Fruit fly (Drosophila melanogaster) whole organism, embryonic: ENCODE results near the gene cindr.

Experiments used
- Atf6 ChIP-seq: fragments of 200-800 bp; sonication (Bioruptor generic); IDR thresholded peaks from 2 replicates; pipeline ENCODE4 v1.3.6; 2022; ENCODE audit warnings: missing biosample characterization, missing genetic modification characterization
- CG10543 ChIP-seq: fragments of 200-800 bp; sonication (Bioruptor generic); optimal IDR thresholded peaks from 3 replicates; lab custom pipeline; 2017; ENCODE audit warnings: missing biosample characterization, mild to moderate bottlenecking, missing genetic modification characterization, moderate library complexity
- CG11696 ChIP-seq: fragments of 200-800 bp; sonication (Bioruptor generic); IDR thresholded peaks from 2 replicates; pipeline ENCODE4 v1.3.6; 2022; ENCODE audit warnings: missing biosample characterization, missing genetic modification characterization
- CG12236 ChIP-seq: fragments of 200-800 bp; sonication (Bioruptor generic); optimal IDR thresholded peaks from 2 replicates; lab custom pipeline; 2016; ENCODE audit warnings: missing biosample characterization, missing genetic modification characterization
- CG1233 ChIP-seq: fragments of 200-800 bp; sonication (Bioruptor generic); optimal IDR thresholded peaks from 4 replicates; lab custom pipeline; 2018; ENCODE audit warnings: missing biosample characterization, mild to moderate bottlenecking, missing genetic modification characterization
- CG12391 ChIP-seq: fragments of 200-800 bp; sonication (Bioruptor generic); optimal IDR thresholded peaks from 3 replicates; lab custom pipeline; 2018; ENCODE audit warnings: missing biosample characterization, mild to moderate bottlenecking, missing genetic modification characterization, moderate library complexity
- CG13296 ChIP-seq: fragments of 200-800 bp; sonication (Bioruptor generic); optimal IDR thresholded peaks from 3 replicates; lab custom pipeline; 2018; ENCODE audit warnings: missing biosample characterization, mild to moderate bottlenecking, missing genetic modification characterization
- CG13894 ChIP-seq: fragments of 200-800 bp; sonication (Bioruptor generic); optimal IDR thresholded peaks from 3 replicates; lab custom pipeline; 2018; ENCODE audit warnings: missing biosample characterization, mild to moderate bottlenecking, missing genetic modification characterization, moderate library complexity
- CG14667 ChIP-seq: fragments of 200-800 bp; sonication (Bioruptor generic); IDR thresholded peaks from 2 replicates; pipeline ENCODE4 v1.3.6; 2022; ENCODE audit warnings: missing biosample characterization, missing genetic modification characterization
- CG17359 ChIP-seq: fragments of 200-800 bp; sonication (Bioruptor generic); optimal IDR thresholded peaks from 3 replicates; lab custom pipeline; 2018; ENCODE audit warnings: missing biosample characterization, mild to moderate bottlenecking, missing genetic modification characterization, moderate library complexity
- CG17361 ChIP-seq: fragments of 200-800 bp; sonication (Bioruptor generic); IDR thresholded peaks from 3 replicates; pipeline ENCODE4 v1.3.6; 2022; ENCODE audit warnings: missing biosample characterization, missing genetic modification characterization
- CG17612 ChIP-seq: fragments of 200-800 bp; sonication (Bioruptor generic); IDR thresholded peaks from 2 replicates; pipeline ENCODE4 v1.3.6; 2022; ENCODE audit warnings: missing biosample characterization, missing genetic modification characterization
- CG18599 ChIP-seq: fragments of 200-800 bp; sonication (Bioruptor generic); optimal IDR thresholded peaks from 3 replicates; lab custom pipeline; 2017; ENCODE audit warnings: missing biosample characterization, missing genetic modification characterization, mild to moderate bottlenecking, moderate library complexity, missing genetic modification reagents
- CG3847 ChIP-seq: fragments of 200-800 bp; sonication (Bioruptor generic); IDR thresholded peaks from 2 replicates; pipeline ENCODE4 v1.3.6; 2022; ENCODE audit warnings: missing biosample characterization, missing genetic modification characterization
- CG6854 ChIP-seq: fragments of 200-800 bp; sonication (Bioruptor generic); optimal IDR thresholded peaks from 3 replicates; lab custom pipeline; 2017; ENCODE audit warnings: missing biosample characterization, mild to moderate bottlenecking, missing genetic modification characterization
- CG7372 ChIP-seq: fragments of 200-800 bp; sonication (Bioruptor generic); IDR thresholded peaks from 2 replicates; pipeline ENCODE4 v1.3.6; 2022; ENCODE audit warnings: missing biosample characterization, missing genetic modification characterization
- CG8388 ChIP-seq: fragments of 200-800 bp; sonication (Bioruptor generic); optimal IDR thresholded peaks from 2 replicates; lab custom pipeline; 2019; ENCODE audit warnings: missing biosample characterization, mild to moderate bottlenecking, missing genetic modification characterization, moderate library complexity
- D ChIP-seq, 2 experiments: fragments of 200-800 bp in 1 of 2; fragments of >200 bp in 1 of 2; sonication (Bioruptor generic) in 1 of 2; optimal IDR thresholded peaks; 2 replicates in 1 of 2; 3 replicates in 1 of 2; lab custom pipeline; 2017; ENCODE audit warnings: mild to moderate bottlenecking in 1 of 2, missing biosample characterization in 1 of 2, missing genetic modification characterization in 1 of 2, missing genetic modification reagents in 1 of 2
- Dad ChIP-seq: fragments of 200-800 bp; sonication (Bioruptor generic); optimal IDR thresholded peaks from 3 replicates; lab custom pipeline; 2016; ENCODE audit warnings: missing biosample characterization, missing genetic modification characterization
- Deaf1 ChIP-seq: fragments of 200-800 bp; optimal IDR thresholded peaks from 3 replicates; lab custom pipeline; 2019; ENCODE audit warnings: missing biosample characterization, mild to moderate bottlenecking, missing genetic modification characterization, moderate library complexity
- Dll ChIP-seq: fragments of 200-800 bp; sonication (Bioruptor generic); IDR thresholded peaks from 4 replicates; pipeline ENCODE4 v1.3.6; 2022; ENCODE audit warnings: missing biosample characterization, missing genetic modification characterization; ENCODE audit not compliant: partially characterized antibody
- Doc2 ChIP-seq: fragments of 200-800 bp; sonication (Bioruptor generic); IDR thresholded peaks from 2 replicates; pipeline ENCODE4 v1.3.6; 2022; ENCODE audit warnings: missing biosample characterization, missing genetic modification characterization
- Eip74EF ChIP-seq, 2 experiments: fragments of 200-800 bp in 1 of 2; fragments of >200 bp in 1 of 2; sonication (Bioruptor generic) in 1 of 2; optimal IDR thresholded peaks; 2 replicates each; lab custom pipeline; 2017 to 2019; ENCODE audit warnings: missing biosample characterization in 2 of 2, missing genetic modification characterization in 2 of 2, mild to moderate bottlenecking in 1 of 2, moderate library complexity in 1 of 2
- HmgZ ChIP-seq: fragments of 200-800 bp; sonication (Bioruptor generic); optimal IDR thresholded peaks from 2 replicates; lab custom pipeline; 2018; ENCODE audit warnings: missing biosample characterization, mild to moderate bottlenecking, missing genetic modification characterization
- Mes4 ChIP-seq: fragments of 200-800 bp; sonication (Bioruptor generic); optimal IDR thresholded peaks from 2 replicates; lab custom pipeline; 2016; ENCODE audit warnings: missing biosample characterization, missing genetic modification characterization
- Oli ChIP-seq: fragments of 200-800 bp; sonication (Bioruptor generic); optimal IDR thresholded peaks from 2 replicates; lab custom pipeline; 2018; ENCODE audit warnings: missing biosample characterization, mild to moderate bottlenecking, missing genetic modification characterization, moderate library complexity
- Opbp ChIP-seq: fragments of 200-800 bp; sonication (Bioruptor generic); IDR thresholded peaks from 3 replicates; pipeline ENCODE4 v1.3.6; 2022; ENCODE audit warnings: missing biosample characterization, missing genetic modification characterization; ENCODE audit not compliant: partially characterized antibody
- Ptx1 ChIP-seq: fragments of 200-800 bp; sonication (Bioruptor generic); IDR thresholded peaks from 2 replicates; pipeline ENCODE4 v1.3.6; 2022; ENCODE audit warnings: missing biosample characterization, missing genetic modification characterization
- Rx ChIP-seq: fragments of 200-800 bp; sonication (Bioruptor generic); IDR thresholded peaks from 2 replicates; pipeline ENCODE4 v1.3.6; 2022; ENCODE audit warnings: missing biosample characterization, missing genetic modification characterization
- Sin3A ChIP-seq: fragments of >200 bp; optimal IDR thresholded peaks from 2 replicates; lab custom pipeline; 2018
- Sox102F ChIP-seq: fragments of 200-800 bp; sonication (Bioruptor generic); optimal IDR thresholded peaks from 2 replicates; lab custom pipeline; 2018; ENCODE audit warnings: missing biosample characterization, mild to moderate bottlenecking, missing genetic modification characterization, moderate library complexity
- bab2 ChIP-seq: fragments of 200-800 bp; sonication (Bioruptor generic); optimal IDR thresholded peaks from 2 replicates; lab custom pipeline; 2016; ENCODE audit warnings: missing biosample characterization, missing genetic modification characterization
- br ChIP-seq: fragments of >200 bp; optimal IDR thresholded peaks from 2 replicates; lab custom pipeline; 2017
- btn ChIP-seq: fragments of 200-800 bp; sonication (Bioruptor generic); optimal IDR thresholded peaks from 2 replicates; lab custom pipeline; 2016; ENCODE audit warnings: missing biosample characterization, missing genetic modification characterization
- dimm ChIP-seq: fragments of 200-800 bp; sonication (Bioruptor generic); IDR thresholded peaks from 2 replicates; pipeline ENCODE4 v1.3.6; 2022; ENCODE audit warnings: missing biosample characterization, missing genetic modification characterization
- gem ChIP-seq: fragments of 200-800 bp; sonication (Bioruptor generic); optimal IDR thresholded peaks from 2 replicates; lab custom pipeline; 2019; ENCODE audit warnings: missing biosample characterization, mild to moderate bottlenecking, missing genetic modification characterization, moderate library complexity
- ham ChIP-seq: fragments of 200-800 bp; sonication (Bioruptor generic); IDR thresholded peaks from 2 replicates; pipeline ENCODE4 v1.3.6; 2022; ENCODE audit warnings: missing biosample characterization, missing genetic modification characterization
- hkb ChIP-seq, 2 experiments: fragments of 200-800 bp in 1 of 2; fragments of >200 bp in 1 of 2; sonication (Bioruptor generic) in 1 of 2; IDR thresholded peaks in 1 of 2; optimal IDR thresholded peaks in 1 of 2; 2 replicates each; pipeline versions ENCODE4 v1.3.6 to Lab custom; 2017 to 2022; ENCODE audit warnings: missing biosample characterization in 1 of 2, missing genetic modification characterization in 1 of 2
- ind ChIP-seq: fragments of 200-800 bp; sonication (Bioruptor generic); optimal IDR thresholded peaks from 3 replicates; lab custom pipeline; 2016; ENCODE audit warnings: missing biosample characterization, missing genetic modification characterization
- maf-S ChIP-seq: fragments of 200-800 bp; sonication (Bioruptor generic); optimal IDR thresholded peaks from 2 replicates; lab custom pipeline; 2016; ENCODE audit warnings: missing biosample characterization, missing genetic modification characterization
- nmo ChIP-seq: fragments of 200-800 bp; sonication (Bioruptor generic); optimal IDR thresholded peaks from 2 replicates; lab custom pipeline; 2018; ENCODE audit warnings: missing biosample characterization, mild to moderate bottlenecking, missing genetic modification characterization, moderate library complexity
- pros ChIP-seq: fragments of 200-800 bp; sonication (Bioruptor generic); optimal IDR thresholded peaks from 3 replicates; lab custom pipeline; 2019; ENCODE audit warnings: missing biosample characterization, mild to moderate bottlenecking, missing genetic modification characterization, moderate library complexity
- pzg ChIP-seq: fragments of 200-800 bp; sonication (Bioruptor generic); optimal IDR thresholded peaks from 3 replicates; lab custom pipeline; 2018; ENCODE audit warnings: missing biosample characterization, mild to moderate bottlenecking, missing genetic modification characterization, moderate library complexity
- sens ChIP-seq: fragments of 200-800 bp; sonication (Bioruptor generic); peaks from one replicate; lab custom pipeline; 2016; ENCODE audit warnings: missing biosample characterization, missing genetic modification characterization
- sim ChIP-seq: fragments of 200-800 bp; sonication (Bioruptor generic); IDR thresholded peaks from 2 replicates; pipeline ENCODE4 v1.3.6; 2022; ENCODE audit warnings: missing biosample characterization, missing genetic modification characterization
- sisA ChIP-seq: fragments of 200-800 bp; sonication (Bioruptor generic); IDR thresholded peaks from 2 replicates; pipeline ENCODE4 v1.3.6; 2022; ENCODE audit warnings: missing biosample characterization, missing genetic modification characterization
- twi ChIP-seq: fragments of 200-800 bp; optimal IDR thresholded peaks from 2 replicates; lab custom pipeline; 2019; ENCODE audit warnings: missing biosample characterization, mild to moderate bottlenecking, missing genetic modification characterization, moderate library complexity
- tx ChIP-seq: fragments of 200-800 bp; sonication (Bioruptor generic); optimal IDR thresholded peaks from 2 replicates; lab custom pipeline; 2016; ENCODE audit warnings: missing biosample characterization, missing genetic modification characterization
- usp ChIP-seq: fragments of >200 bp; optimal IDR thresholded peaks from 2 replicates; lab custom pipeline; 2017; ENCODE audit warnings: missing biosample characterization, missing genetic modification characterization
- zfh2 ChIP-seq: fragments of 200-800 bp; sonication (Bioruptor generic); optimal IDR thresholded peaks from 2 replicates; lab custom pipeline; 2016; ENCODE audit warnings: missing biosample characterization, missing genetic modification characterization

The cindr gene

dm6 chr3R:30797323-30797911, 11.0 kb upstream of the cindr start (continued):
- TF ChIP-seq CG3847 (GFP tag; lab: Robert Waterston, UW) (peak; percentile 64), HmgZ (tag; lab: Kevin White, UChicago) (peak; percentile 49), bab2 (peak; percentile 9), usp (GFP tag; lab: Kevin White, UChicago) (no peak), CG14667 (peak; percentile 44; the same call in 1 of the 2 replicates), CG17361 (peak; percentile 57), CG6854 (no peak), CG12391 (tag; lab: Kevin White, UChicago) (peak; percentile 66), nmo (GFP tag; lab: Kevin White, UChicago) (peak; percentile 68), CG13894 (tag; lab: Kevin White, UChicago) (no peak), Sin3A (lab: Kevin White, UChicago) (no peak), sens (GFP tag; lab: Kevin White, UChicago) (peak; percentile 71), CG17359 (tag; lab: Kevin White, UChicago) (peak; percentile 75), ind (GFP tag; lab: Kevin White, UChicago) (peak; percentile 68), btn (no peak), CG7372 (GFP tag; lab: Robert Waterston, UW) (peak; percentile 66), tx (GFP tag; lab: Kevin White, UChicago) (no peak), Ptx1 (GFP tag; lab: Robert Waterston, UW) (peak; percentile 82), CG11696 (GFP tag; lab: Robert Waterston, UW) (peak; percentile 64), gem (tag; lab: Kevin White, UChicago) (peak; percentile 87), pros (GFP tag; lab: Kevin White, UChicago) (no peak), CG8388 (no peak), Atf6 (GFP tag; lab: Robert Waterston, UW) (peak; percentile 81), CG13296 (peak; percentile 66), br (lab: Kevin White, UChicago) (no peak), Mes4 (GFP tag; lab: Kevin White, UChicago) (no peak), CG18599 (peak; percentile 62), Opbp (GFP tag; lab: Robert Waterston, UW) (no peak), Dad (GFP tag; lab: Kevin White, UChicago) (peak; percentile 18), sim (GFP tag; lab: Robert Waterston, UW) (no peak), Dll (peak; percentile 33; the same call in 2 of the 4 replicates), Deaf1 (tag; lab: Kevin White, UChicago) (peak; percentile 52), CG12236 (no peak), Rx (GFP tag; lab: Robert Waterston, UW) (peak; percentile 50; the same call in 1 of the 2 replicates), Oli (peak; percentile 73), dimm (GFP tag; lab: Robert Waterston, UW) (no peak), ham (GFP tag; lab: Robert Waterston, UW) (peak; percentile 24; the same call in 1 of the 2 replicates), zfh2 (GFP tag; lab: Kevin White, UChicago) (peak; percentile 30), Sox102F (GFP tag; lab: Kevin White, UChicago) (peak; percentile 84), Eip74EF (GFP tag; optimal IDR thresholded peaks at IDR 0.05; lab: Kevin White, UChicago) (peak in 1 of 2 experiments; percentile 14), Doc2 (GFP tag; lab: Robert Waterston, UW) (no peak), sisA (peak; percentile 70), CG10543 (GFP tag; lab: Kevin White, UChicago) (no peak), D (optimal IDR thresholded peaks at IDR 0.05; lab: Kevin White, UChicago) (no peak), D (GFP tag; optimal IDR thresholded peaks at IDR 0.05; lab: Kevin White, UChicago) (no peak), maf-S (GFP tag; lab: Kevin White, UChicago) (peak; percentile 36), CG17612 (0 out of 2 replicates have a peak, but pooled peaks have one; percentile 16), hkb (optimal IDR thresholded peaks at IDR 0.05; lab: Kevin White, UChicago) (no peak), hkb (GFP tag; IDR thresholded peaks at IDR 0.05; lab: Robert Waterston, UW) (peak; percentile 48), pzg (GFP tag; lab: Kevin White, UChicago) (no peak), CG1233 (GFP tag; lab: Kevin White, UChicago) (peak; percentile 28), twi (tag; lab: Kevin White, UChicago) (peak; percentile 66)
